Worm (Caenorhabditis elegans) whole organism, late embryonic: ENCODE results near the gene T28D9.16.
A peak's percentile ranks its signal among the peaks of the same experiment; 100 is the strongest.

ENCODE experiments used
- C08G9.2 ChIP-seq: sonication (generic microtip); optimal IDR thresholded peaks from 2 replicates; lab custom pipeline; 2016; ENCODE audit warnings: mild to moderate bottlenecking, missing genetic modification characterization, moderate library complexity, missing compliant biosample characterization
- F13H6.1 ChIP-seq: sonication (generic microtip); optimal IDR thresholded peaks from 2 replicates; lab custom pipeline; 2016; ENCODE audit warnings: missing genetic modification characterization, missing compliant biosample characterization
- K02D7.2 ChIP-seq: sonication (generic microtip); optimal IDR thresholded peaks from 2 replicates; lab custom pipeline; 2017; ENCODE audit warnings: mild to moderate bottlenecking, missing genetic modification characterization, missing compliant biosample characterization
- ahr-1 ChIP-seq: sonication (generic microtip); optimal IDR thresholded peaks from 2 replicates; lab custom pipeline; 2016; ENCODE audit warnings: missing genetic modification characterization, missing compliant biosample characterization
- ceh-14 ChIP-seq: sonication (generic microtip); optimal IDR thresholded peaks from 2 replicates; lab custom pipeline; 2016; ENCODE audit warnings: missing genotype, missing genetic modification characterization, missing compliant biosample characterization
- ceh-2 ChIP-seq: sonication (generic microtip); optimal IDR thresholded peaks from 2 replicates; lab custom pipeline; 2016; ENCODE audit warnings: missing genotype, missing genetic modification characterization, missing compliant biosample characterization
- ceh-22 ChIP-seq: sonication (generic microtip); optimal IDR thresholded peaks from 2 replicates; lab custom pipeline; 2017; ENCODE audit warnings: missing biosample characterization, missing genetic modification characterization
- ceh-24 ChIP-seq: sonication (generic microtip); optimal IDR thresholded peaks from 2 replicates; lab custom pipeline; 2016; ENCODE audit warnings: mild to moderate bottlenecking, missing genetic modification characterization, missing compliant biosample characterization
- ceh-31 ChIP-seq: sonication (generic microtip); optimal IDR thresholded peaks from 2 replicates; lab custom pipeline; 2016; ENCODE audit warnings: missing genetic modification characterization, missing compliant biosample characterization
- ceh-34 ChIP-seq: sonication (generic microtip); optimal IDR thresholded peaks from 2 replicates; lab custom pipeline; 2016; ENCODE audit warnings: mild to moderate bottlenecking, missing genetic modification characterization, missing compliant biosample characterization
- ceh-48 ChIP-seq: sonication (generic microtip); optimal IDR thresholded peaks from 2 replicates; lab custom pipeline; 2016; ENCODE audit warnings: missing genetic modification characterization, inconsistent platforms, missing compliant biosample characterization
- ceh-6 ChIP-seq: fragments of 200-800 bp; sonication (Bioruptor generic); optimal IDR thresholded peaks from 2 replicates; lab custom pipeline; 2018; ENCODE audit warnings: mild to moderate bottlenecking, missing genetic modification characterization, missing compliant biosample characterization
- ceh-9 ChIP-seq: sonication (generic microtip); optimal IDR thresholded peaks from 2 replicates; lab custom pipeline; 2016; ENCODE audit warnings: mild to moderate bottlenecking, missing genetic modification characterization, inconsistent platforms, missing compliant biosample characterization
- dmd-4 ChIP-seq: sonication (generic microtip); optimal IDR thresholded peaks from 2 replicates; lab custom pipeline; 2016; ENCODE audit warnings: borderline replicate concordance, missing genetic modification characterization, missing compliant biosample characterization
- elt-4 ChIP-seq: sonication (generic microtip); optimal IDR thresholded peaks from 2 replicates; lab custom pipeline; 2016; ENCODE audit warnings: missing genetic modification characterization, missing compliant biosample characterization
- ets-4 ChIP-seq: sonication (generic microtip); optimal IDR thresholded peaks from 2 replicates; lab custom pipeline; 2016; ENCODE audit warnings: missing genetic modification characterization, missing compliant biosample characterization
- eyg-1 ChIP-seq: sonication (generic microtip); optimal IDR thresholded peaks from 2 replicates; lab custom pipeline; 2016; ENCODE audit warnings: missing genotype, missing genetic modification characterization, missing compliant biosample characterization
- fkh-6 ChIP-seq: sonication (generic microtip); optimal IDR thresholded peaks from 2 replicates; lab custom pipeline; 2016; ENCODE audit warnings: missing genetic modification characterization, missing compliant biosample characterization
- gmeb-2 ChIP-seq: sonication (generic microtip); optimal IDR thresholded peaks from 2 replicates; lab custom pipeline; 2016; ENCODE audit warnings: missing genetic modification characterization, inconsistent platforms, missing compliant biosample characterization
- hlh-13 ChIP-seq: fragments of 200-800 bp; sonication (Bioruptor generic); optimal IDR thresholded peaks from 2 replicates; lab custom pipeline; 2018; ENCODE audit warnings: mild to moderate bottlenecking, missing genetic modification characterization, missing compliant biosample characterization
- hlh-30 ChIP-seq: sonication (generic microtip); optimal IDR thresholded peaks from 2 replicates; lab custom pipeline; 2017; ENCODE audit warnings: antibody characterized with exemption, missing genetic modification characterization, missing compliant biosample characterization; ENCODE audit not compliant: insufficient read depth
- hlh-8 ChIP-seq: sonication (generic microtip); optimal IDR thresholded peaks from 2 replicates; lab custom pipeline; 2016; ENCODE audit warnings: missing genotype, missing genetic modification characterization, missing compliant biosample characterization
- lim-6 ChIP-seq: sonication (generic microtip); optimal IDR thresholded peaks from 2 replicates; lab custom pipeline; 2016; ENCODE audit warnings: missing genetic modification characterization, missing compliant biosample characterization
- lin-11 ChIP-seq: fragments of 200-800 bp; sonication (Bioruptor generic); optimal IDR thresholded peaks from 2 replicates; lab custom pipeline; 2018; ENCODE audit warnings: mild to moderate bottlenecking, missing genetic modification characterization, missing compliant biosample characterization
- madf-2 ChIP-seq: sonication (generic microtip); optimal IDR thresholded peaks from 2 replicates; lab custom pipeline; 2017; ENCODE audit warnings: missing genetic modification characterization, missing compliant biosample characterization
- mec-3 ChIP-seq: sonication (generic microtip); optimal IDR thresholded peaks from 2 replicates; lab custom pipeline; 2016; ENCODE audit warnings: borderline replicate concordance, missing genetic modification characterization, missing compliant biosample characterization
- nfya-1 ChIP-seq: sonication (generic microtip); optimal IDR thresholded peaks from 2 replicates; lab custom pipeline; 2017; ENCODE audit warnings: missing genetic modification characterization, mild to moderate bottlenecking, missing compliant biosample characterization, antibody characterized with exemption, moderate library complexity
- npax-4 ChIP-seq: sonication (generic microtip); optimal IDR thresholded peaks from 2 replicates; lab custom pipeline; 2016; ENCODE audit warnings: missing genetic modification characterization, missing compliant biosample characterization
- pag-3 ChIP-seq: sonication (generic microtip); optimal IDR thresholded peaks from 2 replicates; lab custom pipeline; 2016; ENCODE audit warnings: missing compliant biosample characterization, missing genetic modification characterization, borderline replicate concordance
- pat-9 ChIP-seq: fragments of 200-800 bp; sonication (Bioruptor generic); optimal IDR thresholded peaks from 2 replicates; lab custom pipeline; 2018; ENCODE audit warnings: mild to moderate bottlenecking, missing genetic modification characterization, moderate library complexity, missing compliant biosample characterization
- pax-1 ChIP-seq: fragments of 150-350 bp; optimal IDR thresholded peaks from 2 replicates; lab custom pipeline; 2014; ENCODE audit warnings: missing biosample characterization, missing genetic modification characterization
- pqm-1 ChIP-seq: sonication (generic microtip); optimal IDR thresholded peaks from 2 replicates; lab custom pipeline; 2016; ENCODE audit warnings: missing genetic modification characterization, missing compliant biosample characterization
- pros-1 ChIP-seq: fragments of 150-350 bp; optimal IDR thresholded peaks from 2 replicates; lab custom pipeline; 2014; ENCODE audit warnings: missing biosample characterization, missing genetic modification reagents, missing genetic modification characterization
- ref-2 ChIP-seq: sonication (generic microtip); optimal IDR thresholded peaks from 2 replicates; lab custom pipeline; 2016; ENCODE audit warnings: missing genetic modification characterization, missing compliant biosample characterization
- rnt-1 ChIP-seq: sonication (generic microtip); optimal IDR thresholded peaks from 2 replicates; lab custom pipeline; 2016; ENCODE audit warnings: missing genetic modification characterization, missing compliant biosample characterization
- sdc-2 ChIP-seq: sonication (generic microtip); optimal IDR thresholded peaks from 2 replicates; lab custom pipeline; 2016; ENCODE audit warnings: missing genotype, missing genetic modification characterization, missing compliant biosample characterization
- sox-2 ChIP-seq: fragments of 200-800 bp; sonication (Bioruptor generic); IDR thresholded peaks from 2 replicates; pipeline ENCODE4 v1.3.6; 2022; ENCODE audit warnings: missing genetic modification reagents, missing genetic modification characterization, missing compliant biosample characterization
- syd-9 ChIP-seq: sonication (generic microtip); optimal IDR thresholded peaks from 2 replicates; lab custom pipeline; 2016; ENCODE audit warnings: mild to moderate bottlenecking, missing genetic modification characterization, moderate library complexity, missing compliant biosample characterization
- tbx-2 ChIP-seq: sonication (generic microtip); optimal IDR thresholded peaks from 2 replicates; lab custom pipeline; 2016; ENCODE audit warnings: missing genetic modification characterization, missing compliant biosample characterization
- unc-42 ChIP-seq: sonication (generic microtip); optimal IDR thresholded peaks from 2 replicates; lab custom pipeline; 2016; ENCODE audit warnings: missing genotype, missing genetic modification characterization, missing compliant biosample characterization
- unc-55 ChIP-seq: sonication (generic microtip); optimal IDR thresholded peaks from 2 replicates; lab custom pipeline; 2017; ENCODE audit warnings: missing biosample characterization, missing genetic modification reagents, missing genetic modification characterization
- unc-86 ChIP-seq: sonication (generic microtip); optimal IDR thresholded peaks from 2 replicates; lab custom pipeline; 2016; ENCODE audit warnings: missing genetic modification characterization, missing compliant biosample characterization

The T28D9.16 gene

DNA sequence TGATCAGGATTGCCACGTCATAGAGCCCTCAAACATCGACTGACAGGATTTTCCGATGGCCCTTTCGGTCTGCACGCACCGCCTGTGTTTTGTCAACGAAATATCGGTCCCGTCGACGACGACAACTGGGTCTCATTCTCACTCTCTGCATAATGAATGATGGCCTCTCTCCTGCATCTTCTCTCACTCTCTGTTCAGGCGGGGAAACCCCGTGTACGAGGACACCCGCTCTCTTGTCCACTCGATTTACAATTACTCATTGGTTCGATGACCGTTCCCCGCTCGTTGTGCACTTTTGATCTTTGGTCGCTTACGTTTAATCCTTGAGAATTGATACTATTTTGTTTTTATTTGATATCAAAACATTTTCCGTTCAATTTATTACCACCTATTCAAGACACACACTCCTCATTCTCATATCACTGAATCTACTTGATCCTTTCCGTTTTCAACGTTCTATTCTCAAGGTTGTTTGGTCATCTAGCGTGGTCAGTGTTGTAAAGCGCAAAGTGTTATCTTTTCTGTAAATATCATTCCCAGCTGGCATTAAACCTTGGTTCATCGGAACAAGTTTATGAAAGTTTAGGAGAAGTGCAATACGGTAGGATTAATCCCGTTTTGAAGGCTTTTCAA, 47.3 kb downstream of the T28D9.16 start:
- TF ChIP-seq madf-2, result no peak
- no peak for TF ChIP-seq elt-4 (tag; lab: Kevin White, UChicago)
- TF ChIP-seq ceh-6 (GFP tag; lab: Kevin White, UChicago), result no peak
- no peak for TF ChIP-seq syd-9 (tag; lab: Kevin White, UChicago)
- peak; percentile 57 for TF ChIP-seq ceh-31 (tag; lab: Kevin White, UChicago)
- TF ChIP-seq rnt-1 (tag; lab: Kevin White, UChicago), result peak; percentile 18
- no peak for TF ChIP-seq unc-86 (tag; lab: Kevin White, UChicago)
- no peak for TF ChIP-seq lin-11 (tag; lab: Kevin White, UChicago)
- TF ChIP-seq dmd-4 (tag; lab: Kevin White, UChicago), result no peak
- no peak for TF ChIP-seq ceh-48
- no peak for TF ChIP-seq ceh-24 (tag; lab: Kevin White, UChicago)
- TF ChIP-seq unc-55, result peak; percentile 74
- TF ChIP-seq ceh-22 (tag; lab: Kevin White, UChicago), result no peak
- no peak for TF ChIP-seq ceh-2 (tag; lab: Kevin White, UChicago)
- no peak for TF ChIP-seq pqm-1 (tag; lab: Kevin White, UChicago)
- TF ChIP-seq tbx-2 (tag; lab: Kevin White, UChicago), result peak; percentile 72
- no peak for TF ChIP-seq ceh-14 (tag; lab: Kevin White, UChicago)
- peak; percentile 32 for TF ChIP-seq ceh-34 (tag; lab: Kevin White, UChicago)
- TF ChIP-seq nfya-1 (tag; lab: Kevin White, UChicago), result peak; percentile 21
- no peak for TF ChIP-seq hlh-30 (tag; lab: Kevin White, UChicago)
- peak; percentile 1 for TF ChIP-seq hlh-8 (tag; lab: Kevin White, UChicago)
- TF ChIP-seq hlh-13 (GFP tag; lab: Kevin White, UChicago), result no peak
- TF ChIP-seq ets-4 (tag; lab: Kevin White, UChicago), result no peak
- no peak for TF ChIP-seq pros-1
- TF ChIP-seq npax-4, result no peak
- no peak for TF ChIP-seq sox-2 (GFP tag; lab: Robert Waterston, UW)
- no peak for TF ChIP-seq K02D7.2 (tag; lab: Kevin White, UChicago)
- TF ChIP-seq F13H6.1 (tag; lab: Kevin White, UChicago), result no peak
- TF ChIP-seq sdc-2 (tag; lab: Kevin White, UChicago), result peak; percentile 30
- peak; percentile 39 for TF ChIP-seq ref-2 (tag; lab: Kevin White, UChicago)
- no peak for TF ChIP-seq pat-9 (tag; lab: Kevin White, UChicago)
- TF ChIP-seq, all 69 proteins: peak for 9

DNA sequence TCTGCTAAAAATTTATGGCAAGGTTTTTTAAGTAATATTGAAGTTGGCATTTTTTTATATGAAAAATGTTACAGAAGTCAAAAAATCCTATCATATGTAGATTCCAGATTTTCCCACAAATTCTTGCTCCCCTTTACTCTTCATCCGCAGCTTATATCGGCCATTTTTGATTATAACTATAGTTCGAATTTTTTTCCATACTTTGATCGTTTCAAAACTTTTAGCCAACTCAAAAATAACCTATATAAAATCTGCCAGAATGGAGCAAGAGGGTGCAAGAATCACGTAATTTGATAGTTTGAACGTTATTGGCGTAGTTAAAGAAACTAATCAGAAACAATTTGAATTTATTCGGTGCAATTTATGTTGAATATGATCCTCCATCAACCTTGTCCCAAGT, 48.5 kb downstream of the T28D9.16 start:
- TF ChIP-seq ceh-9 (tag; lab: Kevin White, UChicago) (no peak), mec-3 (tag; lab: Kevin White, UChicago) (no peak), ahr-1 (tag; lab: Kevin White, UChicago) (no peak), C08G9.2 (tag; lab: Kevin White, UChicago) (no peak), pros-1 (no peak), elt-4 (tag; lab: Kevin White, UChicago) (no peak), gmeb-2 (tag; lab: Kevin White, UChicago) (no peak), ets-4 (tag; lab: Kevin White, UChicago) (no peak), pag-3 (tag; lab: Kevin White, UChicago) (no peak), tbx-2 (tag; lab: Kevin White, UChicago) (no peak), unc-42 (no peak), lim-6 (tag; lab: Kevin White, UChicago) (no peak), fkh-6 (tag; lab: Kevin White, UChicago) (no peak), ref-2 (tag; lab: Kevin White, UChicago) (no peak), pax-1 (tag; lab: Kevin White, UChicago) (no peak), eyg-1 (tag; lab: Kevin White, UChicago) (no peak)
